Worm (Caenorhabditis elegans) whole organism, L3 larva: Measurements from ENCODE around the gene grl-23.

Source experiments
- R02D3.7 ChIP-seq: fragments of 150-350 bp; optimal IDR thresholded peaks from 2 replicates; lab custom pipeline; 2014; ENCODE audit warnings: missing biosample characterization, missing genetic modification characterization
- ZK546.5 ChIP-seq: sonication (generic microtip); optimal IDR thresholded peaks from 2 replicates; lab custom pipeline; 2017; ENCODE audit warnings: missing biosample characterization, missing genetic modification characterization
- aly-2 ChIP-seq: fragments of 150-350 bp; optimal IDR thresholded peaks from 2 replicates; lab custom pipeline; 2014; ENCODE audit warnings: missing biosample characterization, missing genetic modification characterization
- ama-1 ChIP-seq: fragments of 150-350 bp; optimal IDR thresholded peaks from 2 replicates; lab custom pipeline; 2018
- ceh-16 ChIP-seq: sonication (generic microtip); optimal IDR thresholded peaks from 2 replicates; lab custom pipeline; 2017; ENCODE audit warnings: missing biosample characterization, missing genetic modification characterization
- ceh-28 ChIP-seq: fragments of 150-350 bp; optimal IDR thresholded peaks from 2 replicates; lab custom pipeline; 2014; ENCODE audit warnings: missing biosample characterization, missing genetic modification reagents, missing genetic modification characterization
- ceh-9 ChIP-seq: sonication (generic microtip); optimal IDR thresholded peaks from 2 replicates; lab custom pipeline; 2018; ENCODE audit warnings: missing biosample characterization, missing genetic modification characterization
- egl-27 ChIP-seq: sonication (generic microtip); optimal IDR thresholded peaks from 4 replicates; lab custom pipeline; 2017; ENCODE audit warnings: missing biosample characterization, missing genetic modification reagents, missing genetic modification characterization
- egl-5 ChIP-seq: fragments of 150-350 bp; optimal IDR thresholded peaks from 2 replicates; lab custom pipeline; 2017; ENCODE audit warnings: missing biosample characterization, missing genetic modification reagents, missing genetic modification characterization, inconsistent platforms
- elt-2 ChIP-seq: sonication (generic microtip); optimal IDR thresholded peaks from 2 replicates; lab custom pipeline; 2016; ENCODE audit warnings: missing genetic modification reagents, mild to moderate bottlenecking, missing genetic modification characterization, missing compliant biosample characterization
- elt-3 ChIP-seq, 3 experiments: fragments of 150-350 bp in 1 of 3; sonication (generic microtip) in 2 of 3; optimal IDR thresholded peaks; 2 replicates in 2 of 3; 4 replicates in 1 of 3; lab custom pipeline; 2014 to 2017; ENCODE audit warnings: missing biosample characterization in 3 of 3, missing genetic modification characterization in 3 of 3
- fkh-10 ChIP-seq: sonication (generic microtip); optimal IDR thresholded peaks from 2 replicates; lab custom pipeline; 2017; ENCODE audit warnings: missing biosample characterization, missing genetic modification reagents, missing genetic modification characterization
- fkh-2 ChIP-seq: fragments of 150-350 bp; optimal IDR thresholded peaks from 2 replicates; lab custom pipeline; 2014; ENCODE audit warnings: missing biosample characterization, missing genetic modification reagents, missing genetic modification characterization
- jun-1 ChIP-seq: fragments of 150-350 bp; optimal IDR thresholded peaks from 2 replicates; lab custom pipeline; 2014; ENCODE audit warnings: missing biosample characterization, missing genetic modification reagents, missing genetic modification characterization
- lin-39 ChIP-seq: fragments of 150-350 bp; optimal IDR thresholded peaks from 2 replicates; lab custom pipeline; 2018; ENCODE audit warnings: missing biosample characterization, missing genetic modification reagents, missing genetic modification characterization
- mml-1 ChIP-seq: fragments of 150-350 bp; sonication (generic microtip); optimal IDR thresholded peaks from 3 replicates; lab custom pipeline; 2014; ENCODE audit warnings: missing biosample characterization, missing genetic modification characterization
- nhr-11 ChIP-seq: fragments of 150-350 bp; optimal IDR thresholded peaks from 2 replicates; lab custom pipeline; 2014; ENCODE audit warnings: missing biosample characterization, missing genetic modification characterization
- nhr-12 ChIP-seq: fragments of 150-350 bp; optimal IDR thresholded peaks from 2 replicates; lab custom pipeline; 2014; ENCODE audit warnings: missing biosample characterization, missing genetic modification characterization
- nhr-23 ChIP-seq: fragments of 150-350 bp; optimal IDR thresholded peaks from 2 replicates; lab custom pipeline; 2014; ENCODE audit warnings: missing biosample characterization, missing genetic modification reagents, missing genetic modification characterization
- nhr-25 ChIP-seq: sonication (generic microtip); optimal IDR thresholded peaks from 2 replicates; lab custom pipeline; 2017; ENCODE audit warnings: missing biosample characterization, missing genetic modification characterization
- nhr-28 ChIP-seq: fragments of 150-350 bp; optimal IDR thresholded peaks from 2 replicates; lab custom pipeline; 2014; ENCODE audit warnings: missing biosample characterization, missing genetic modification characterization
- nhr-43 ChIP-seq: sonication (generic microtip); optimal IDR thresholded peaks from 2 replicates; lab custom pipeline; 2016; ENCODE audit warnings: mild to moderate bottlenecking, missing genetic modification characterization, missing compliant biosample characterization; ENCODE audit not compliant: poor library complexity, severe bottlenecking
- nhr-67 ChIP-seq: fragments of 150-350 bp; optimal IDR thresholded peaks from 2 replicates; lab custom pipeline; 2014; ENCODE audit warnings: missing biosample characterization, missing genetic modification characterization
- nhr-76 ChIP-seq: fragments of 150-350 bp; sonication (generic microtip); optimal IDR thresholded peaks from 5 replicates; lab custom pipeline; 2014; ENCODE audit warnings: missing biosample characterization, missing genetic modification characterization
- pha-4 ChIP-seq: fragments of 150-350 bp; optimal IDR thresholded peaks from 2 replicates; lab custom pipeline; 2014; ENCODE audit warnings: missing biosample characterization, missing genetic modification reagents, missing genetic modification characterization
- skn-1 ChIP-seq: fragments of 150-350 bp; optimal IDR thresholded peaks from 2 replicates; lab custom pipeline; 2014; ENCODE audit warnings: missing biosample characterization, missing genetic modification characterization
- tbx-2 ChIP-seq: sonication (generic microtip); optimal IDR thresholded peaks from 2 replicates; lab custom pipeline; 2016; ENCODE audit warnings: mild to moderate bottlenecking, missing genetic modification characterization, missing compliant biosample characterization
- unc-39 ChIP-seq: sonication (generic microtip); optimal IDR thresholded peaks from 4 replicates; lab custom pipeline; 2017; ENCODE audit warnings: missing biosample characterization, missing genetic modification characterization
- zag-1 ChIP-seq: fragments of 150-350 bp; optimal IDR thresholded peaks from 2 replicates; lab custom pipeline; 2014; ENCODE audit warnings: missing biosample characterization, missing genetic modification characterization

grl-23 gene

ce11 chrV:12556904-12557303, 19.8 kb downstream of the grl-23 start:
- TF ChIP-seq nhr-67 (no peak), egl-27 (tag; lab: Kevin White, UChicago) (no peak), nhr-43 (tag; lab: Kevin White, UChicago) (peak; percentile 25), R02D3.7 (tag; lab: Kevin White, UChicago) (no peak), nhr-12 (tag; lab: Kevin White, UChicago) (no peak), pha-4 (tag; lab: Kevin White, UChicago) (no peak), ceh-9 (tag; lab: Kevin White, UChicago) (no peak), elt-2 (tag; lab: Kevin White, UChicago) (no peak), nhr-28 (no peak), nhr-23 (tag; lab: Kevin White, UChicago) (peak; percentile 18), ZK546.5 (tag; lab: Kevin White, UChicago) (no peak), fkh-10 (GFP tag; lab: Kevin White, UChicago) (no peak), nhr-25 (tag; lab: Kevin White, UChicago) (peak; percentile 30), tbx-2 (no peak), lin-39 (tag; lab: Kevin White, UChicago) (no peak), elt-3 (tag; optimal IDR thresholded peaks at IDR 0.05; lab: Kevin White, UChicago) (peak in 1 of 3 experiments; percentile 70), ama-1 (lab: Kevin White, UChicago) (peak; percentile 67)

DNA sequence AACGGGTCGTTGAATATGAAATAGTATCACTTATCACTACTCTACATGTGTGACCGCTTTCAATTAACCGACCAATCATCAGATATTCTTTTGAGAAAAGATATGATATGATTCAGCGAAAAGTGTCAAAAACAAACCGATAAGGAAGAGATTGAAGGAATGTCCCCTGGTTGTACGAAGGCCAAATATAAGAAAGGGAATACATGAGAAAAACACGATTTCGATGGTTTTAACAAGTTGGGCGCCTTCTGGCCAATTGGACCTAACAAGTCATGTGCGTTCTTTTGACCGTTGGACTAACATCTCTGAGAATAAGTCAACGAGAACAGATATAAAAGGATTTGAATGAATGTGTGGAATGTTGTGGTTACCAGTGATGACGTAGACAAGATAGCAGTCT, 20.8 kb downstream of the grl-23 start:
- TF ChIP-seq nhr-25 (tag; lab: Kevin White, UChicago) (peak; percentile 57), egl-5 (tag; lab: Kevin White, UChicago) (no peak), lin-39 (tag; lab: Kevin White, UChicago) (no peak), nhr-23 (tag; lab: Kevin White, UChicago) (peak; percentile 74), nhr-43 (tag; lab: Kevin White, UChicago) (peak; percentile 42), R02D3.7 (tag; lab: Kevin White, UChicago) (no peak)

- TF ChIP-seq nhr-11 (no peak), egl-5 (tag; lab: Kevin White, UChicago) (no peak), nhr-23 (tag; lab: Kevin White, UChicago) (peak; percentile 77), elt-3 (tag; optimal IDR thresholded peaks at IDR 0.05; lab: Kevin White, UChicago) (peak; percentile 52 to 84 (median 84)), nhr-43 (tag; lab: Kevin White, UChicago) (peak; percentile 63), jun-1 (no peak), R02D3.7 (tag; lab: Kevin White, UChicago) (peak; percentile 34), zag-1 (tag; lab: Kevin White, UChicago) (no peak), ceh-28 (tag; lab: Kevin White, UChicago) (peak; percentile 42), ZK546.5 (tag; lab: Kevin White, UChicago) (no peak), tbx-2 (peak; percentile 37), nhr-25 (tag; lab: Kevin White, UChicago) (peak; percentile 58), aly-2 (tag; lab: Kevin White, UChicago) (no peak), unc-39 (tag; lab: Kevin White, UChicago) (no peak), ceh-16 (no peak), ama-1 (lab: Kevin White, UChicago) (peak; percentile 4), egl-27 (tag; lab: Kevin White, UChicago) (no peak)
Measured at ce11 chrV:12554172-12555031, 22.3 kb downstream of the grl-23 start.

DNA sequence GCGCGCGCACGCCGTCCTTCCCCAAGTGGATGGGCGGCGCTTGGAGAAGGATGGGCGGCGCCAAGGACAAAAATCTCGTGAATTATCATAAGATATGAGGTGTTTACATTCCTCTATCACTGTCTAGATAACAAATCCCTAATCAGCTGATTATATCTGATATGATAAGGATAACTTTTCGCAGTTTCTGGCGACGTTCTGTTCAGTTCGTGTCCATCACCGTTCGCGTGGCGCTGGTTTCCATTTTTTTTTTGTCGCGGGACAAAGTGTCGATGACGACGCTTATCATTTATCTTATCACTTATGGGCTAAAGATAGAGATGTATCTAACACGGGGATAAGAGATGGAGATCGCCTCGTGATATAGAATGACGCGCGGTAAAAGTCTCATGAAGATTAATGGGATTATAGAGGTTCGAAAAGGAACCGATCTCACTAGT, 23.4 kb downstream of the grl-23 start:
- peak; percentile 81 for TF ChIP-seq nhr-43 (tag; lab: Kevin White, UChicago)
- TF ChIP-seq nhr-23 (tag; lab: Kevin White, UChicago), result peak; percentile 89
- TF ChIP-seq mml-1 (tag; lab: Kevin White, UChicago), result peak; percentile 13
- peak; percentile 11 for TF ChIP-seq ceh-28 (tag; lab: Kevin White, UChicago)
- TF ChIP-seq nhr-76 (tag; lab: Kevin White, UChicago), result no peak
- no peak for TF ChIP-seq fkh-2 (tag; lab: Kevin White, UChicago)
- peak; percentile 13 for TF ChIP-seq nhr-25 (tag; lab: Kevin White, UChicago)
- peak; percentile 97 to 99 (median 99) for TF ChIP-seq elt-3 (tag; optimal IDR thresholded peaks at IDR 0.05; lab: Kevin White, UChicago)
- peak; percentile 26 for TF ChIP-seq tbx-2

DNA sequence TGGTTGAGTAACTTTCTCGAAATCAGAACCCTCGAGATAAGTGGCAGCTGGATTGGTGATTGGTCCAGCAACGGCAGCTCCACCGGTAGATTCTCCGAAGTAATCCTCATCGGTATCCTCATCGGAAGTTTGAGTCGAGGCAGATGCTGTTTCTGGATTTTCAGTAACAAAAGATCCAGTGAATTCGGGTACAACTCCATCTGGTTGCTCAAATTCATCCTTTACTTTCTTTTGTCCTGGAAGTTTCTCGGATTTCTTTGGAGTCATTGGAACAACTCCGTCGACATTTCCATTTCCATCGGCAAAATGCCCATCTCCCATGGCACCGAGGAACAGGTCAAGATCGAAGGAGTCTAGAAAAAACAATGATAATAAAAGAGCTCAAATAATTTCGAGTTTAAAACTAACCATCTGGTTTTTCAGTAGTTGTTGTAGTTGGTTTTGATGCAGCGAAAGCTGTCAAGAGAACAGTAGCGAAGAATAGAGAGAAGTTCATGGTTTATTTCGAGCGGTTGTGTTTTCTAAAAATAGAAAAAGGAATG, 24.0 kb downstream of the grl-23 start, which contains the start of gene F45D3.4:
F45D3.4 (minus strand) TSS at position 521 of the 542 bp plus-strand sequence.
- TF ChIP-seq nhr-67 (no peak), nhr-25 (tag; lab: Kevin White, UChicago) (peak; percentile 2), skn-1 (tag; lab: Kevin White, UChicago) (no peak), fkh-2 (tag; lab: Kevin White, UChicago) (no peak), lin-39 (tag; lab: Kevin White, UChicago) (peak; percentile 41), ama-1 (lab: Kevin White, UChicago) (peak; percentile 90), elt-3 (tag; optimal IDR thresholded peaks at IDR 0.05; lab: Kevin White, UChicago) (no peak), R02D3.7 (tag; lab: Kevin White, UChicago) (no peak)
